Worm (Caenorhabditis elegans) whole organism, L3 larva: ENCODE results near the gene F23A7.3.
A peak's percentile ranks its signal among the peaks of the same experiment; 100 is the strongest.

Source experiments
- R02D3.7 ChIP-seq: fragments of 150-350 bp; optimal IDR thresholded peaks from 2 replicates; lab custom pipeline; 2014; ENCODE audit warnings: missing biosample characterization, missing genetic modification characterization
- ZK546.5 ChIP-seq: sonication (generic microtip); optimal IDR thresholded peaks from 2 replicates; lab custom pipeline; 2017; ENCODE audit warnings: missing biosample characterization, missing genetic modification characterization
- aly-2 ChIP-seq: fragments of 150-350 bp; optimal IDR thresholded peaks from 2 replicates; lab custom pipeline; 2014; ENCODE audit warnings: missing biosample characterization, missing genetic modification characterization
- ama-1 ChIP-seq: fragments of 150-350 bp; optimal IDR thresholded peaks from 2 replicates; lab custom pipeline; 2018
- ceh-16 ChIP-seq: sonication (generic microtip); optimal IDR thresholded peaks from 2 replicates; lab custom pipeline; 2017; ENCODE audit warnings: missing biosample characterization, missing genetic modification characterization
- ceh-28 ChIP-seq: fragments of 150-350 bp; optimal IDR thresholded peaks from 2 replicates; lab custom pipeline; 2014; ENCODE audit warnings: missing biosample characterization, missing genetic modification reagents, missing genetic modification characterization
- ceh-82 ChIP-seq: fragments of 150-350 bp; optimal IDR thresholded peaks from 2 replicates; lab custom pipeline; 2014; ENCODE audit warnings: missing biosample characterization, missing genetic modification characterization
- ceh-9 ChIP-seq: sonication (generic microtip); optimal IDR thresholded peaks from 2 replicates; lab custom pipeline; 2018; ENCODE audit warnings: missing biosample characterization, missing genetic modification characterization
- daf-12 ChIP-seq: fragments of 150-350 bp; optimal IDR thresholded peaks from 2 replicates; lab custom pipeline; 2014; ENCODE audit warnings: missing biosample characterization, missing genetic modification reagents, missing genetic modification characterization
- egl-27 ChIP-seq: sonication (generic microtip); optimal IDR thresholded peaks from 4 replicates; lab custom pipeline; 2017; ENCODE audit warnings: missing biosample characterization, missing genetic modification reagents, missing genetic modification characterization
- egl-5 ChIP-seq: fragments of 150-350 bp; optimal IDR thresholded peaks from 2 replicates; lab custom pipeline; 2017; ENCODE audit warnings: missing biosample characterization, missing genetic modification reagents, missing genetic modification characterization, inconsistent platforms
- elt-1 ChIP-seq: fragments of 150-350 bp; optimal IDR thresholded peaks from 2 replicates; lab custom pipeline; 2014; ENCODE audit warnings: missing biosample characterization, missing genetic modification characterization
- elt-2 ChIP-seq: sonication (generic microtip); optimal IDR thresholded peaks from 2 replicates; lab custom pipeline; 2016; ENCODE audit warnings: missing genetic modification reagents, mild to moderate bottlenecking, missing genetic modification characterization, missing compliant biosample characterization
- elt-3 ChIP-seq, 3 experiments: fragments of 150-350 bp in 1 of 3; sonication (generic microtip) in 2 of 3; optimal IDR thresholded peaks; 2 replicates in 2 of 3; 4 replicates in 1 of 3; lab custom pipeline; 2014 to 2017; ENCODE audit warnings: missing biosample characterization in 3 of 3, missing genetic modification characterization in 3 of 3
- eor-1 ChIP-seq, 2 experiments: fragments of 150-350 bp; optimal IDR thresholded peaks; 2 replicates each; lab custom pipeline; 2014 to 2018; ENCODE audit warnings: missing biosample characterization in 2 of 2, missing genetic modification characterization in 2 of 2
- fkh-10 ChIP-seq: sonication (generic microtip); optimal IDR thresholded peaks from 2 replicates; lab custom pipeline; 2017; ENCODE audit warnings: missing biosample characterization, missing genetic modification reagents, missing genetic modification characterization
- fkh-2 ChIP-seq: fragments of 150-350 bp; optimal IDR thresholded peaks from 2 replicates; lab custom pipeline; 2014; ENCODE audit warnings: missing biosample characterization, missing genetic modification reagents, missing genetic modification characterization
- fos-1 ChIP-seq: fragments of 150-350 bp; optimal IDR thresholded peaks from 2 replicates; lab custom pipeline; 2014; ENCODE audit warnings: missing biosample characterization, missing genetic modification characterization
- hmg-11 ChIP-seq: sonication (generic microtip); optimal IDR thresholded peaks from 2 replicates; lab custom pipeline; 2016; ENCODE audit warnings: missing genetic modification characterization, missing compliant biosample characterization
- jun-1 ChIP-seq: fragments of 150-350 bp; optimal IDR thresholded peaks from 2 replicates; lab custom pipeline; 2014; ENCODE audit warnings: missing biosample characterization, missing genetic modification reagents, missing genetic modification characterization
- lin-15B ChIP-seq: fragments of 150-350 bp; optimal IDR thresholded peaks from 2 replicates; lab custom pipeline; 2014; ENCODE audit warnings: missing biosample characterization, missing genetic modification characterization
- lin-39 ChIP-seq: fragments of 150-350 bp; optimal IDR thresholded peaks from 2 replicates; lab custom pipeline; 2018; ENCODE audit warnings: missing biosample characterization, missing genetic modification reagents, missing genetic modification characterization
- lsy-12 ChIP-seq: sonication (generic microtip); optimal IDR thresholded peaks from 2 replicates; lab custom pipeline; 2016; ENCODE audit warnings: mild to moderate bottlenecking, missing genetic modification characterization, missing compliant biosample characterization
- mdl-1 ChIP-seq: fragments of 150-350 bp; optimal IDR thresholded peaks from 2 replicates; lab custom pipeline; 2014; ENCODE audit warnings: missing biosample characterization, missing genetic modification characterization
- mml-1 ChIP-seq: fragments of 150-350 bp; sonication (generic microtip); optimal IDR thresholded peaks from 3 replicates; lab custom pipeline; 2014; ENCODE audit warnings: missing biosample characterization, missing genetic modification characterization
- nfya-1 ChIP-seq: sonication (generic microtip); optimal IDR thresholded peaks from 2 replicates; lab custom pipeline; 2017; ENCODE audit warnings: missing genetic modification characterization, mild to moderate bottlenecking, missing compliant biosample characterization, antibody characterized with exemption, moderate library complexity; ENCODE audit not compliant: insufficient read depth
- nhr-11 ChIP-seq: fragments of 150-350 bp; optimal IDR thresholded peaks from 2 replicates; lab custom pipeline; 2014; ENCODE audit warnings: missing biosample characterization, missing genetic modification characterization
- nhr-12 ChIP-seq: fragments of 150-350 bp; optimal IDR thresholded peaks from 2 replicates; lab custom pipeline; 2014; ENCODE audit warnings: missing biosample characterization, missing genetic modification characterization
- nhr-23 ChIP-seq: fragments of 150-350 bp; optimal IDR thresholded peaks from 2 replicates; lab custom pipeline; 2014; ENCODE audit warnings: missing biosample characterization, missing genetic modification reagents, missing genetic modification characterization
- nhr-237 ChIP-seq: fragments of 150-350 bp; optimal IDR thresholded peaks from 2 replicates; lab custom pipeline; 2014; ENCODE audit warnings: missing biosample characterization, missing genetic modification characterization
- nhr-25 ChIP-seq: sonication (generic microtip); optimal IDR thresholded peaks from 2 replicates; lab custom pipeline; 2017; ENCODE audit warnings: missing biosample characterization, missing genetic modification characterization
- nhr-28 ChIP-seq: fragments of 150-350 bp; optimal IDR thresholded peaks from 2 replicates; lab custom pipeline; 2014; ENCODE audit warnings: missing biosample characterization, missing genetic modification characterization
- nhr-43 ChIP-seq: sonication (generic microtip); optimal IDR thresholded peaks from 2 replicates; lab custom pipeline; 2016; ENCODE audit warnings: mild to moderate bottlenecking, missing genetic modification characterization, missing compliant biosample characterization; ENCODE audit not compliant: poor library complexity, severe bottlenecking
- nhr-67 ChIP-seq: fragments of 150-350 bp; optimal IDR thresholded peaks from 2 replicates; lab custom pipeline; 2014; ENCODE audit warnings: missing biosample characterization, missing genetic modification characterization
- nhr-76 ChIP-seq: fragments of 150-350 bp; sonication (generic microtip); optimal IDR thresholded peaks from 5 replicates; lab custom pipeline; 2014; ENCODE audit warnings: missing biosample characterization, missing genetic modification characterization
- nhr-77 ChIP-seq: fragments of 150-350 bp; optimal IDR thresholded peaks from 2 replicates; lab custom pipeline; 2014; ENCODE audit warnings: missing biosample characterization, missing genetic modification characterization
- pha-4 ChIP-seq: fragments of 150-350 bp; optimal IDR thresholded peaks from 2 replicates; lab custom pipeline; 2014; ENCODE audit warnings: missing biosample characterization, missing genetic modification reagents, missing genetic modification characterization
- pqm-1 ChIP-seq: fragments of 150-350 bp; optimal IDR thresholded peaks from 2 replicates; lab custom pipeline; 2017; ENCODE audit warnings: missing biosample characterization, missing genetic modification characterization, inconsistent platforms
- sea-2 ChIP-seq: fragments of 150-350 bp; sonication (generic microtip); optimal IDR thresholded peaks from 4 replicates; lab custom pipeline; 2014; ENCODE audit warnings: missing biosample characterization, missing genetic modification reagents, missing genetic modification characterization
- skn-1 ChIP-seq: fragments of 150-350 bp; optimal IDR thresholded peaks from 2 replicates; lab custom pipeline; 2014; ENCODE audit warnings: missing biosample characterization, missing genetic modification characterization
- snpc-4 ChIP-seq: fragments of 150-350 bp; optimal IDR thresholded peaks from 2 replicates; lab custom pipeline; 2014; ENCODE audit warnings: missing biosample characterization, missing genetic modification characterization
- tbx-2 ChIP-seq: sonication (generic microtip); optimal IDR thresholded peaks from 2 replicates; lab custom pipeline; 2016; ENCODE audit warnings: mild to moderate bottlenecking, missing genetic modification characterization, missing compliant biosample characterization
- unc-39 ChIP-seq: sonication (generic microtip); optimal IDR thresholded peaks from 4 replicates; lab custom pipeline; 2017; ENCODE audit warnings: missing biosample characterization, missing genetic modification characterization
- unc-62 ChIP-seq: fragments of 150-350 bp; sonication (generic microtip); optimal IDR thresholded peaks from 4 replicates; lab custom pipeline; 2014; ENCODE audit warnings: missing biosample characterization, missing genetic modification reagents, missing genetic modification characterization
- zag-1 ChIP-seq: fragments of 150-350 bp; optimal IDR thresholded peaks from 2 replicates; lab custom pipeline; 2014; ENCODE audit warnings: missing biosample characterization, missing genetic modification characterization
- ztf-11 ChIP-seq: fragments of 150-350 bp; optimal IDR thresholded peaks from 2 replicates; lab custom pipeline; 2014; ENCODE audit warnings: missing biosample characterization, missing genetic modification characterization
- ztf-4 ChIP-seq: fragments of 150-350 bp; optimal IDR thresholded peaks from 2 replicates; lab custom pipeline; 2014; ENCODE audit warnings: missing biosample characterization, missing genetic modification characterization

Gene F23A7.3

ce11 chrX:16209660-16210059, 10.2 kb upstream of the F23A7.3 start:
- TF ChIP-seq mdl-1 (tag; lab: Kevin White, UChicago) (peak; percentile 3), lin-15B (peak; percentile 3), lsy-12 (peak; percentile 56), nhr-237 (tag; lab: Kevin White, UChicago) (no peak), nhr-76 (tag; lab: Kevin White, UChicago) (peak; percentile 4), lin-39 (tag; lab: Kevin White, UChicago) (peak; percentile 65), egl-27 (tag; lab: Kevin White, UChicago) (no peak), ceh-28 (peak; percentile 75), nfya-1 (peak; percentile 73), pha-4 (tag; lab: Kevin White, UChicago) (peak; percentile 67), eor-1 (tag; optimal IDR thresholded peaks at IDR 0.05; lab: Kevin White, UChicago) (peak in 1 of 2 experiments; percentile 49), unc-39 (tag; lab: Kevin White, UChicago) (no peak), nhr-67 (tag; lab: Kevin White, UChicago) (peak; percentile 56), nhr-25 (peak; percentile 66), nhr-77 (peak; percentile 90), elt-3 (tag; optimal IDR thresholded peaks at IDR 0.05; lab: Kevin White, UChicago) (peak in 1 of 3 experiments; percentile 86), nhr-12 (tag; lab: Kevin White, UChicago) (no peak), R02D3.7 (tag; lab: Kevin White, UChicago) (peak; percentile 54), elt-1 (peak; percentile 34), ztf-11 (tag; lab: Kevin White, UChicago) (peak; percentile 17), sea-2 (GFP tag; lab: Kevin White, UChicago) (peak; percentile 19), nhr-11 (peak; percentile 13), nhr-43 (tag; lab: Kevin White, UChicago) (peak; percentile 89), zag-1 (tag; lab: Kevin White, UChicago) (peak; percentile 12), ZK546.5 (tag; lab: Kevin White, UChicago) (no peak), ztf-4 (tag; lab: Kevin White, UChicago) (peak; percentile 20), nhr-23 (peak; percentile 79), ama-1 (no peak), ceh-82 (tag; lab: Kevin White, UChicago) (peak; percentile 89), daf-12 (tag; lab: Kevin White, UChicago) (no peak), jun-1 (tag; lab: Kevin White, UChicago) (peak; percentile 87), fos-1 (tag; lab: Kevin White, UChicago) (peak; percentile 52), aly-2 (tag; lab: Kevin White, UChicago) (no peak), hmg-11 (tag; lab: Kevin White, UChicago) (peak; percentile 93), egl-5 (tag; lab: Kevin White, UChicago) (peak; percentile 58), unc-62 (GFP tag; lab: Kevin White, UChicago) (peak; percentile 4), fkh-10 (peak; percentile 2), mml-1 (tag; lab: Kevin White, UChicago) (peak; percentile 41), ceh-16 (tag; lab: Kevin White, UChicago) (peak; percentile 54), ceh-9 (tag; lab: Kevin White, UChicago) (no peak), snpc-4 (peak; percentile 87), elt-2 (tag; lab: Kevin White, UChicago) (peak; percentile 48), fkh-2 (tag; lab: Kevin White, UChicago) (no peak), pqm-1 (tag; lab: Kevin White, UChicago) (no peak), nhr-28 (peak; percentile 24), tbx-2 (tag; lab: Kevin White, UChicago) (peak; percentile 93), skn-1 (tag; lab: Kevin White, UChicago) (peak; percentile 68)
